Worm (Caenorhabditis elegans): ENCODE data around the gene mtm-9.

DNA sequence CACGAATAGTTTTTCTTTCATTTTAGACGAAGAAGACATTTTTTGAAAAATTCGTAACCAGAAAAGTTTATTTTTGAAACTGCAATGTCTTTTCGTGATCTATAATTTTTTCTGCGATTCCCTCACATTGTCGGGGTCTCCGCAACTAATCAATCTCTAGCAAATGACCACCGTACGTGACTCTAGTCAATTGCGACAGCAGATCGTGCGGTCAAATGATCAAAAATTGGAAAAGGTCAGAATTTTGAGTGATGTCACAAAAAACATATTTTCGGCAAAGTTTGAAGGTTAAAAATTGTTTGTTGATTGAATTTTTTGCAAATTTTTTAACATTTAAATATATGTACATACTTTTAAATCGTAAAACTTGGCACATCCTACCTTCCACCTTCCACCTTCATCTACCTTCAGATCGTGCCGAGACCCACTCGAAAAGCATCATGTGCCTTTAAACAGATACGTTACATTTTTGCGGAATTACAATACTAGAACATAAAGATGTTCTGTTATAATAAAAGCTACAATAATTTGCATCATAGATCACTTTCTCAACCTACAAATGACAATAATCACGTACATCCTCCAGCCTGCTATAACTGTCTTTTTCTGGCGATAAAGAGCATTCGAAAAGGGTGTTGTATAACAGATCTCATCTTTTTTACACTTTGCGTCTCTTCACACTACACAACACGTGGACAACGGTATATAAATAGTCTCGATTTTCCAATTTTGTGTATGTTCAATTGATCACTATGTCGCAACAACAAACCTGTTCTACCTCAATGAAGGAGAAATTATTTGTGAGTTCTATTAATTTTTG, 28.3 kb downstream of the mtm-9 start, which contains the start of the genes R08E5.1 and rips-1:
- no peak for TF ChIP-seq unc-62 (GFP tag; optimal IDR thresholded peaks at IDR 0.05)
- no peak for TF ChIP-seq sox-4 (tag; optimal IDR thresholded peaks at IDR 0.05)
- no peak for TF ChIP-seq pax-3 (tag; optimal IDR thresholded peaks at IDR 0.05)
- TF ChIP-seq aly-2 (tag; optimal IDR thresholded peaks at IDR 0.05): no peak
- TF ChIP-seq lin-39 (tag; optimal IDR thresholded peaks at IDR 0.05): no peak
- TF ChIP-seq lsy-2 (tag; optimal IDR thresholded peaks at IDR 0.05): no peak
- peak in 1 of 6 experiments; percentile 44 for TF ChIP-seq elt-3 (tag; optimal IDR thresholded peaks at IDR 0.05)
- no peak for TF ChIP-seq nhr-28 (tag; optimal IDR thresholded peaks at IDR 0.05)
- TF ChIP-seq aha-1 (tag; optimal IDR thresholded peaks at IDR 0.05): peak; percentile 39
- no peak for TF ChIP-seq ces-1 (GFP tag; optimal IDR thresholded peaks at IDR 0.05)
- no peak for TF ChIP-seq mdl-1 (tag; optimal IDR thresholded peaks at IDR 0.05)
- no peak for TF ChIP-seq mep-1 (tag; optimal IDR thresholded peaks at IDR 0.05)
- TF ChIP-seq nhr-77 (tag; optimal IDR thresholded peaks at IDR 0.05): no peak
